Worm (Caenorhabditis elegans): Measurements from ENCODE around the gene vap-2.
A peak's percentile ranks its signal among the peaks of the same experiment; 100 is the strongest.

The vap-2 gene

DNA sequence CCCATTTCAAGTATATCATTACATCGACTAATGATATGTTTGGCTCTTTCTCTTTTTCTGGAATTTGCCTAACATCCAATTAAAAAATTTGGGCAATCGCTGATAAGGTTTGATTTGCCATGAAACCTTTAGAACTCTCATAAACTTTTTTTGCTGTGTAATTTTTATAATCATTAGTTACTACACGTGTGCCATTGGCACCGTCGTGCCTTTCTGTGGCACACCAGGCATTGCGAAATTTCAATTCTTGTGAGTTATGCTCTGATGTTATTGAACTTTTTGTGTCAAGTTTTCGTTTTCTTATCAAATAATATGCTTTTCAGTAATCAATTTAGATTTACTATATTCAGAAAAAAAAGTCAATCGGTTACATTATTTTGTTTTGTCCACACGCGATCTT is 31.4 kb downstream of the vap-2 start:
- TF ChIP-seq xbp-1 (tag; optimal IDR thresholded peaks at IDR 0.05), result no peak
- no peak for TF ChIP-seq hlh-4 (tag; optimal IDR thresholded peaks at IDR 0.05)
- no peak for TF ChIP-seq mef-2 (tag; optimal IDR thresholded peaks at IDR 0.05)
- TF ChIP-seq dpl-1 (GFP tag; optimal IDR thresholded peaks at IDR 0.05), result no peak
- TF ChIP-seq efl-1 (optimal IDR thresholded peaks at IDR 0.05), result no peak
- TF ChIP-seq efl-1 (GFP tag; optimal IDR thresholded peaks at IDR 0.05 in 1 of 2), result no peak
- TF ChIP-seq nhr-84 (tag; optimal IDR thresholded peaks at IDR 0.05), result no peak
- no peak for TF ChIP-seq vab-15 (tag; optimal IDR thresholded peaks at IDR 0.05)
- TF ChIP-seq lin-39 (tag; optimal IDR thresholded peaks at IDR 0.05), result no peak
- TF ChIP-seq nhr-76 (tag; optimal IDR thresholded peaks at IDR 0.05), result no peak
- no peak for TF ChIP-seq fkh-10 (GFP tag; optimal IDR thresholded peaks at IDR 0.05)
- no peak for TF ChIP-seq nhr-11 (tag; optimal IDR thresholded peaks at IDR 0.05)
- no peak for TF ChIP-seq unc-130 (tag; optimal IDR thresholded peaks at IDR 0.05)
- TF ChIP-seq snpc-4 (tag; optimal IDR thresholded peaks at IDR 0.05), result no peak
- TF ChIP-seq ztf-11 (tag; optimal IDR thresholded peaks at IDR 0.05), result no peak
- no peak for TF ChIP-seq unc-86 (tag; optimal IDR thresholded peaks at IDR 0.05)
- TF ChIP-seq elt-3 (tag; optimal IDR thresholded peaks at IDR 0.05), result no peak
- no peak for TF ChIP-seq lin-13 (GFP tag; optimal IDR thresholded peaks at IDR 0.05)
- no peak for TF ChIP-seq skn-1 (tag; optimal IDR thresholded peaks at IDR 0.05)
- TF ChIP-seq lin-14 (GFP tag; optimal IDR thresholded peaks at IDR 0.05), result peak; percentile 11
- no peak for TF ChIP-seq swsn-7 (tag; optimal IDR thresholded peaks at IDR 0.05)
- no peak for TF ChIP-seq rnt-1 (tag; optimal IDR thresholded peaks at IDR 0.05)
- TF ChIP-seq tbx-2 (tag; optimal IDR thresholded peaks at IDR 0.05), result no peak
- no peak for TF ChIP-seq aha-1 (tag; optimal IDR thresholded peaks at IDR 0.05)
- TF ChIP-seq lin-35 (GFP tag; optimal IDR thresholded peaks at IDR 0.05), result no peak
- TF ChIP-seq fkh-8 (tag; optimal IDR thresholded peaks at IDR 0.05), result peak; percentile 37
- TF ChIP-seq ceh-88 (GFP tag; IDR thresholded peaks at IDR 0.05), result no peak
- no peak for TF ChIP-seq ztf-4 (tag; optimal IDR thresholded peaks at IDR 0.05)
- TF ChIP-seq jun-1 (tag; optimal IDR thresholded peaks at IDR 0.05), result no peak
- TF ChIP-seq zag-1 (tag; optimal IDR thresholded peaks at IDR 0.05), result no peak
- peak; percentile 10 for TF ChIP-seq elt-2 (tag; optimal IDR thresholded peaks at IDR 0.05)
- peak; percentile 38 for TF ChIP-seq nhr-71 (tag; optimal IDR thresholded peaks at IDR 0.05)
- peak; percentile 64 for TF ChIP-seq pax-3 (tag; optimal IDR thresholded peaks at IDR 0.05)
- TF ChIP-seq nhr-28 (tag; optimal IDR thresholded peaks at IDR 0.05), result no peak

- TF ChIP-seq unc-130 (tag; optimal IDR thresholded peaks at IDR 0.05), result no peak
- no peak for TF ChIP-seq C16A3.4 (tag; optimal IDR thresholded peaks at IDR 0.05)
- no peak for TF ChIP-seq Y116A8C.19 (tag; optimal IDR thresholded peaks at IDR 0.05; ENCODE audit: borderline replicate concordance)
- no peak for TF ChIP-seq vab-15 (tag; optimal IDR thresholded peaks at IDR 0.05)
- no peak for TF ChIP-seq elt-3 (tag; optimal IDR thresholded peaks at IDR 0.05)
- no peak for TF ChIP-seq tbx-2 (tag; optimal IDR thresholded peaks at IDR 0.05)
- TF ChIP-seq zag-1 (tag; optimal IDR thresholded peaks at IDR 0.05), result no peak
- no peak for TF ChIP-seq hpl-2 (GFP tag; optimal IDR thresholded peaks at IDR 0.05)
- TF ChIP-seq mab-9 (GFP tag; IDR thresholded peaks at IDR 0.05), result no peak
- TF ChIP-seq nhr-11 (tag; optimal IDR thresholded peaks at IDR 0.05), result no peak
- TF ChIP-seq mep-1 (tag; optimal IDR thresholded peaks at IDR 0.05), result no peak
- no peak for TF ChIP-seq unc-98 (GFP tag; IDR thresholded peaks at IDR 0.05)
- TF ChIP-seq sox-4 (tag; optimal IDR thresholded peaks at IDR 0.05), result peak; percentile 51
- no peak for TF ChIP-seq ceh-88 (GFP tag; IDR thresholded peaks at IDR 0.05)
- no peak for TF ChIP-seq hlh-4 (tag; optimal IDR thresholded peaks at IDR 0.05)
- TF ChIP-seq mdl-1 (tag; optimal IDR thresholded peaks at IDR 0.05), result no peak
- no peak for TF ChIP-seq irx-1 (tag; optimal IDR thresholded peaks at IDR 0.05)
- TF ChIP-seq elt-2 (tag; optimal IDR thresholded peaks at IDR 0.05), result no peak
- TF ChIP-seq fkh-8 (tag; optimal IDR thresholded peaks at IDR 0.05), result peak; percentile 71
- no peak for TF ChIP-seq aha-1 (tag; optimal IDR thresholded peaks at IDR 0.05)
- no peak for TF ChIP-seq pag-3 (tag; optimal IDR thresholded peaks at IDR 0.05; ENCODE audit: borderline replicate concordance, insufficient read depth)
- TF ChIP-seq efl-1 (optimal IDR thresholded peaks at IDR 0.05), result no peak
- TF ChIP-seq efl-1 (GFP tag; optimal IDR thresholded peaks at IDR 0.05 in 1 of 2), result no peak
- no peak for TF ChIP-seq skn-1 (tag; optimal IDR thresholded peaks at IDR 0.05)
- TF ChIP-seq nhr-20 (tag; optimal IDR thresholded peaks at IDR 0.05), result no peak
- TF ChIP-seq fkh-4 (tag; optimal IDR thresholded peaks at IDR 0.05; ENCODE audit: borderline replicate concordance), result no peak
- TF ChIP-seq nhr-71 (tag; optimal IDR thresholded peaks at IDR 0.05), result peak; percentile 9
- TF ChIP-seq ama-1 (optimal IDR thresholded peaks at IDR 0.05), result no peak
- no peak for TF ChIP-seq unc-30 (tag; optimal IDR thresholded peaks at IDR 0.05)
- no peak for TF ChIP-seq xbp-1 (tag; optimal IDR thresholded peaks at IDR 0.05)
- no peak for TF ChIP-seq nhr-90 (tag; optimal IDR thresholded peaks at IDR 0.05; ENCODE audit: poor library complexity)
- no peak for TF ChIP-seq aly-2 (tag; optimal IDR thresholded peaks at IDR 0.05)
- TF ChIP-seq pax-3 (tag; optimal IDR thresholded peaks at IDR 0.05), result peak; percentile 15
- no peak for TF ChIP-seq sup-37 (GFP tag; optimal IDR thresholded peaks at IDR 0.05)
- TF ChIP-seq C34B4.2 (tag; optimal IDR thresholded peaks at IDR 0.05), result no peak
These were observed 33.9 kb downstream of the vap-2 start for ce11 chrX:10758453-10758852.
